Fruit fly (Drosophila melanogaster) whole organism, pupa: ENCODE measurements around the gene CG15531.
A peak's percentile ranks its signal among the peaks of the same experiment; 100 is the strongest.

Source experiments
- CG10348 ChIP-seq: fragments of 200-800 bp; sonication (Bioruptor generic); IDR thresholded peaks from 2 replicates; pipeline ENCODE4 v1.3.6; 2022; ENCODE audit warnings: missing biosample characterization, missing genetic modification characterization
- CG12605 ChIP-seq: fragments of 200-800 bp; sonication (Bioruptor generic); IDR thresholded peaks from 2 replicates; pipeline ENCODE4 v1.3.6; 2022; ENCODE audit warnings: missing biosample characterization, missing genetic modification characterization
- CG13204 ChIP-seq: fragments of 200-800 bp; sonication (Bioruptor generic); optimal IDR thresholded peaks from 2 replicates; lab custom pipeline; 2018; ENCODE audit warnings: missing biosample characterization, mild to moderate bottlenecking, missing genetic modification characterization, moderate library complexity
- CG14655 ChIP-seq: fragments of 200-800 bp; sonication (Bioruptor generic); optimal IDR thresholded peaks from 3 replicates; lab custom pipeline; 2017; ENCODE audit warnings: mild to moderate bottlenecking, missing biosample characterization, missing genetic modification reagents, missing genetic modification characterization
- CG15710 ChIP-seq: fragments of 200-800 bp; sonication (Bioruptor generic); optimal IDR thresholded peaks from 2 replicates; lab custom pipeline; 2018; ENCODE audit warnings: missing biosample characterization, mild to moderate bottlenecking, missing genetic modification characterization, moderate library complexity
- CG17806 ChIP-seq: fragments of 200-800 bp; sonication (Bioruptor generic); optimal IDR thresholded peaks from 2 replicates; lab custom pipeline; 2018; ENCODE audit warnings: missing biosample characterization, mild to moderate bottlenecking, missing genetic modification characterization, moderate library complexity
- CG32121 ChIP-seq: fragments of 200-800 bp; sonication (Bioruptor generic); IDR thresholded peaks from 2 replicates; pipeline ENCODE4 v1.3.6; 2022; ENCODE audit warnings: missing biosample characterization, missing genetic modification characterization
- CG34367 ChIP-seq: fragments of 200-800 bp; sonication (Bioruptor generic); optimal IDR thresholded peaks from 2 replicates; lab custom pipeline; 2018; ENCODE audit warnings: missing biosample characterization, mild to moderate bottlenecking, missing genetic modification characterization
- CG4496 ChIP-seq: fragments of 200-800 bp; sonication (Bioruptor generic); IDR thresholded peaks from 3 replicates; pipeline ENCODE4 v1.3.6; 2022; ENCODE audit warnings: missing biosample characterization, missing genetic modification characterization
- CG8159 ChIP-seq: fragments of 200-800 bp; sonication (Bioruptor generic); optimal IDR thresholded peaks from 3 replicates; lab custom pipeline; 2018; ENCODE audit warnings: missing biosample characterization, mild to moderate bottlenecking, missing genetic modification characterization, moderate library complexity
- CG8301 ChIP-seq: fragments of 200-800 bp; sonication (Bioruptor generic); optimal IDR thresholded peaks from 2 replicates; lab custom pipeline; 2018; ENCODE audit warnings: missing biosample characterization, mild to moderate bottlenecking, missing genetic modification characterization
- CG9948 ChIP-seq: fragments of 200-800 bp; sonication (Bioruptor generic); optimal IDR thresholded peaks from 2 replicates; lab custom pipeline; 2018; ENCODE audit warnings: missing biosample characterization, mild to moderate bottlenecking, missing genetic modification characterization, moderate library complexity
- D1 ChIP-seq: fragments of 200-800 bp; sonication (Bioruptor generic); optimal IDR thresholded peaks from 2 replicates; lab custom pipeline; 2018; ENCODE audit warnings: missing biosample characterization, mild to moderate bottlenecking, missing genetic modification characterization, moderate library complexity
- EcR ChIP-seq: fragments of 200-800 bp; sonication (Bioruptor generic); optimal IDR thresholded peaks from 3 replicates; lab custom pipeline; 2019; ENCODE audit warnings: missing biosample characterization, missing genetic modification characterization, mild to moderate bottlenecking, moderate library complexity, missing genetic modification reagents
- Ets98B ChIP-seq: fragments of 200-800 bp; sonication (Bioruptor generic); IDR thresholded peaks from 2 replicates; pipeline ENCODE4 v1.3.6; 2022; ENCODE audit warnings: missing biosample characterization, missing genetic modification characterization
- Pif1A ChIP-seq: fragments of 200-800 bp; sonication (Bioruptor generic); optimal IDR thresholded peaks from 3 replicates; lab custom pipeline; 2016; ENCODE audit warnings: missing biosample characterization, missing genetic modification characterization
- Pif1B ChIP-seq: fragments of 200-800 bp; sonication (Bioruptor generic); optimal IDR thresholded peaks from 3 replicates; lab custom pipeline; 2016; ENCODE audit warnings: missing biosample characterization, missing genetic modification characterization
- Snoo ChIP-seq: fragments of 200-800 bp; sonication (Bioruptor generic); optimal IDR thresholded peaks from 3 replicates; lab custom pipeline; 2017; ENCODE audit warnings: missing biosample characterization, mild to moderate bottlenecking, missing genetic modification characterization, inconsistent platforms
- fd96Ca ChIP-seq: fragments of 200-800 bp; sonication (Bioruptor generic); IDR thresholded peaks from 3 replicates; pipeline ENCODE4 v1.3.6; 2022; ENCODE audit warnings: missing biosample characterization, missing genetic modification characterization
- gl ChIP-seq: fragments of 200-800 bp; sonication (Bioruptor generic); optimal IDR thresholded peaks from 2 replicates; lab custom pipeline; 2018; ENCODE audit warnings: missing biosample characterization, mild to moderate bottlenecking, missing genetic modification characterization
- rn ChIP-seq: fragments of 200-800 bp; sonication (Bioruptor generic); IDR thresholded peaks from 2 replicates; pipeline ENCODE4 v1.3.6; 2022; ENCODE audit warnings: missing biosample characterization, missing genetic modification characterization

The CG15531 gene

dm6 chr3R:30196128-30196527 lies at the start of gene CG15531:
Gene CG15531, minus strand, starts transcription at chr3R:30196228.
- TF ChIP-seq Ets98B = no peak
- no peak for TF ChIP-seq gl (tag; lab: Kevin White, UChicago)
- no peak for TF ChIP-seq CG15710
- no peak for TF ChIP-seq Pif1A (GFP tag; lab: Kevin White, UChicago)
- TF ChIP-seq, all 21 proteins: peak for 0

DNA sequence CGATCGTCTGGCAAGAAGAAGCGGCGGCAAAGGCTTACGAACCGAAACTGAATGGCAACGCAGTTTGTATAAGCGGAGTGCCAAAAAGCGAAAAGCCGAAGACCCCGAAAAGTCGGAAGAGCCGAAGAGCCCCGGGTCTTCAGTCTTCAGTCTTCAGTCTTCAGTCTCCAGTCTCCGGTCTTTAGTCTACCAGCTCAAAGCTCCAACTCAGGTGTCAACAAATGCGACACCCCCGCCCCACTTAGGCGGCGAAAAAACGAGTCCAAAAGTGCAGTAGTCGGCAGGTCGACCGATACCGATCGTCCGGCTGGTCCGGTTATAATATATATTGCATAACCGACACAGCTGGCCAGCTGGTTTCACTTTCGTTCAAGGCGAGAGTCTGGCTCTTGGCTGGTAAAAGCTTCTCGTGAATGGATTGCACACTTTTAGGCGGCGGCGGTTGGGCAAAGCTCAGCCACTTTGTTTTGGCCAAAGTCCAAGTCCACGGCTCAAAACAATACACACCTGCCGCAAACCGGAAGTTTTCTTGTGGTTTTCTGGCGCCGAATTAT lies 47.3 kb upstream of the CG15531 start, which contains the start of gene CG9737:
Gene CG9737, minus strand, starts transcription at position 51 of the 554 bp plus-strand sequence.
- peak; percentile 22 for TF ChIP-seq CG15710
- TF ChIP-seq CG14655 (GFP tag; lab: Kevin White, UChicago) = peak; percentile 82
- TF ChIP-seq rn = no peak
- peak; percentile 46 for TF ChIP-seq CG34367 (tag; lab: Kevin White, UChicago)
- TF ChIP-seq Pif1B (GFP tag; lab: Kevin White, UChicago) = peak; percentile 78
- TF ChIP-seq Ets98B = peak; percentile 81
- TF ChIP-seq CG9948 = peak; percentile 19
- TF ChIP-seq EcR = peak; percentile 88
- TF ChIP-seq CG17806 (tag; lab: Kevin White, UChicago) = peak; percentile 41
- TF ChIP-seq Snoo (tag; lab: Kevin White, UChicago) = peak; percentile 91
- peak; percentile 36 for TF ChIP-seq CG8159 (tag; lab: Kevin White, UChicago)
- peak; percentile 76 for TF ChIP-seq Pif1A (GFP tag; lab: Kevin White, UChicago)
- peak; percentile 85 for TF ChIP-seq CG12605 (GFP tag; lab: Robert Waterston, UW)
- peak; percentile 85 for TF ChIP-seq CG4496 (GFP tag; lab: Robert Waterston, UW)
- TF ChIP-seq CG10348 = no peak
- TF ChIP-seq CG13204 (GFP tag; lab: Kevin White, UChicago) = peak; percentile 80
- peak; percentile 68 for TF ChIP-seq CG32121
- peak; percentile 71 for TF ChIP-seq fd96Ca
- TF ChIP-seq gl (tag; lab: Kevin White, UChicago) = peak; percentile 90
- no peak for TF ChIP-seq D1 (tag; lab: Kevin White, UChicago)
- peak; percentile 79 for TF ChIP-seq CG8301 (tag; lab: Kevin White, UChicago)

dm6 chr3R:30240245-30240644 lies 44.2 kb upstream of the CG15531 start:
- TF ChIP-seq Pif1A (GFP tag; lab: Kevin White, UChicago) (no peak), CG10348 (no peak), Pif1B (GFP tag; lab: Kevin White, UChicago) (no peak), CG13204 (GFP tag; lab: Kevin White, UChicago) (no peak), rn (no peak), Ets98B (no peak), CG32121 (no peak), CG15710 (no peak), CG34367 (tag; lab: Kevin White, UChicago) (no peak)

- no peak for TF ChIP-seq CG34367 (tag; lab: Kevin White, UChicago)
- TF ChIP-seq gl (tag; lab: Kevin White, UChicago) = no peak
- no peak for TF ChIP-seq rn
- no peak for TF ChIP-seq CG17806 (tag; lab: Kevin White, UChicago)
- no peak for TF ChIP-seq Pif1B (GFP tag; lab: Kevin White, UChicago)
- no peak for TF ChIP-seq CG15710
- TF ChIP-seq CG4496 (GFP tag; lab: Robert Waterston, UW) = no peak
- TF ChIP-seq Ets98B = no peak
- TF ChIP-seq D1 (tag; lab: Kevin White, UChicago) = no peak
- no peak for TF ChIP-seq EcR
- no peak for TF ChIP-seq CG8301 (tag; lab: Kevin White, UChicago)
- no peak for TF ChIP-seq CG10348
- no peak for TF ChIP-seq CG14655 (GFP tag; lab: Kevin White, UChicago)
- no peak for TF ChIP-seq Snoo (tag; lab: Kevin White, UChicago)
- no peak for TF ChIP-seq CG32121
- TF ChIP-seq CG12605 (GFP tag; lab: Robert Waterston, UW) = no peak
- no peak for TF ChIP-seq CG9948
- TF ChIP-seq CG8159 (tag; lab: Kevin White, UChicago) = no peak
Measured at dm6 chr3R:30237634-30238033, 41.6 kb upstream of the CG15531 start, which contains the start of gene CG43448. Gene CG43448, minus strand, starts transcription at chr3R:30237734.

dm6 chr3R:30236994-30237393 lies 41.0 kb upstream of the CG15531 start:
- no peak for TF ChIP-seq rn
- TF ChIP-seq Snoo (tag; lab: Kevin White, UChicago) = no peak
- no peak for TF ChIP-seq CG13204 (GFP tag; lab: Kevin White, UChicago)
- TF ChIP-seq CG14655 (GFP tag; lab: Kevin White, UChicago) = no peak
- no peak for TF ChIP-seq EcR
- no peak for TF ChIP-seq gl (tag; lab: Kevin White, UChicago)
- TF ChIP-seq Pif1B (GFP tag; lab: Kevin White, UChicago) = no peak
- TF ChIP-seq CG12605 (GFP tag; lab: Robert Waterston, UW) = no peak
- no peak for TF ChIP-seq Ets98B
- TF ChIP-seq CG8301 (tag; lab: Kevin White, UChicago) = no peak
- TF ChIP-seq CG4496 (GFP tag; lab: Robert Waterston, UW) = no peak

dm6 chr3R:30235253-30235652 lies 39.2 kb upstream of the CG15531 start:
- TF ChIP-seq D1 (tag; lab: Kevin White, UChicago) = no peak
- no peak for TF ChIP-seq Snoo (tag; lab: Kevin White, UChicago)
- TF ChIP-seq gl (tag; lab: Kevin White, UChicago) = no peak
- no peak for TF ChIP-seq CG8159 (tag; lab: Kevin White, UChicago)
- no peak for TF ChIP-seq CG4496 (GFP tag; lab: Robert Waterston, UW)
- no peak for TF ChIP-seq CG12605 (GFP tag; lab: Robert Waterston, UW)
- no peak for TF ChIP-seq Ets98B
- TF ChIP-seq Pif1B (GFP tag; lab: Kevin White, UChicago) = no peak
